Worm (Caenorhabditis elegans) whole organism, early embryonic: ENCODE results near the gene F58D2.4.

Source experiments
- aly-1 ChIP-seq: sonication (generic microtip); optimal IDR thresholded peaks from 2 replicates; lab custom pipeline; 2016; ENCODE audit warnings: missing genetic modification characterization, missing compliant biosample characterization
- ama-1 ChIP-seq: fragments of 150-350 bp; optimal IDR thresholded peaks from 2 replicates; lab custom pipeline; 2014
- ets-7 ChIP-seq: sonication (generic microtip); optimal IDR thresholded peaks from 2 replicates; lab custom pipeline; 2016; ENCODE audit warnings: missing genotype, missing genetic modification characterization, missing compliant biosample characterization
- flt-1 ChIP-seq: fragments of 200-800 bp; sonication (Bioruptor generic); IDR thresholded peaks from 2 replicates; pipeline ENCODE4 v1.3.6; 2022; ENCODE audit warnings: missing genetic modification characterization, missing compliant biosample characterization
- hmbx-1 ChIP-seq: sonication (generic microtip); optimal IDR thresholded peaks from 2 replicates; lab custom pipeline; 2016; ENCODE audit warnings: mild to moderate bottlenecking, missing genetic modification characterization, missing compliant biosample characterization
- hmg-4 ChIP-seq: fragments of 200-800 bp; sonication (Bioruptor generic); optimal IDR thresholded peaks from 2 replicates; lab custom pipeline; 2018; ENCODE audit warnings: mild to moderate bottlenecking, missing genetic modification characterization, missing compliant biosample characterization
- hnd-1 ChIP-seq: sonication (generic microtip); optimal IDR thresholded peaks from 2 replicates; lab custom pipeline; 2016; ENCODE audit warnings: missing genetic modification characterization, missing compliant biosample characterization
- sea-1 ChIP-seq: fragments of 200-800 bp; sonication (Bioruptor generic); conservative IDR thresholded peaks from 2 replicates; pipeline ENCODE4 v1.3.6; 2022; ENCODE audit warnings: missing genetic modification characterization, missing compliant biosample characterization
- tbx-11 ChIP-seq: fragments of 200-800 bp; sonication (Bioruptor generic); IDR thresholded peaks from 2 replicates; pipeline ENCODE4 v1.3.6; 2022; ENCODE audit warnings: missing genetic modification characterization, missing compliant biosample characterization
- tra-4 ChIP-seq: sonication (generic microtip); optimal IDR thresholded peaks from 2 replicates; lab custom pipeline; 2017; ENCODE audit warnings: missing genetic modification characterization, missing compliant biosample characterization

DNA sequence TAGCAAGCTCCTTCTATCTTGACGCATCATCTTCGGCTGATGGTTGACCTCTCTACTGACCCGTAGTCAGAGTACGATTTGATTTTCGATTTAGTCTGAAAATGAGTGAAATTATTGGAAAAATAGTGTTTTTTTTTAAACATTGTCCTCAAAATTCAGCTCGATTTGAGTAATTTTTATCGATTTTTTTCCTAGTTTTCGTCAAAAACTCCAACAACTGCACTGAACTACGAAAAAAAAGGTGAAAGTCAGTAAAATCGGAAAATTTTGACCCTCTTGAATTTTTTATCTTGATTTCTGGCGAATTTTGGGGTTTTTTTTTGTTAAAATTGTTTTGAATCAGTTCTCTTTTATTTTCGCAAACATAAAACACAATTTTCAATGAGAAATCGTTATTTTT lies 15.2 kb upstream of the F58D2.4 start, which contains the start of gene ced-3:
- TF ChIP-seq hmg-4 (GFP tag; lab: Kevin White, UChicago) = no peak
- TF ChIP-seq hmbx-1 (tag; lab: Kevin White, UChicago) = no peak
- TF ChIP-seq flt-1 (GFP tag; lab: Robert Waterston, UW) = no peak
- TF ChIP-seq ama-1 = no peak
- no peak for TF ChIP-seq tbx-11
- no peak for TF ChIP-seq tra-4
- no peak for TF ChIP-seq sea-1 (GFP tag; lab: Robert Waterston, UW)
- TF ChIP-seq aly-1 = no peak
- no peak for TF ChIP-seq hnd-1
- TF ChIP-seq ets-7 (tag; lab: Kevin White, UChicago) = no peak
